Worm (Caenorhabditis elegans) whole organism, L4/young adult: Measurements from ENCODE around the gene let-767.

Source experiments
- W03F9.2 ChIP-seq: fragments of 150-350 bp; optimal IDR thresholded peaks from 2 replicates; lab custom pipeline; 2014; ENCODE audit warnings: missing biosample characterization, missing genetic modification characterization
- dao-5 ChIP-seq: sonication (generic microtip); optimal IDR thresholded peaks from 2 replicates; lab custom pipeline; 2016; ENCODE audit warnings: missing genotype, missing genetic modification characterization, moderate library complexity, missing compliant biosample characterization
- him-1 ChIP-seq: sonication (generic microtip); optimal IDR thresholded peaks from 2 replicates; lab custom pipeline; 2016; ENCODE audit warnings: missing genotype, missing genetic modification reagents, missing genetic modification characterization, missing compliant biosample characterization

DNA sequence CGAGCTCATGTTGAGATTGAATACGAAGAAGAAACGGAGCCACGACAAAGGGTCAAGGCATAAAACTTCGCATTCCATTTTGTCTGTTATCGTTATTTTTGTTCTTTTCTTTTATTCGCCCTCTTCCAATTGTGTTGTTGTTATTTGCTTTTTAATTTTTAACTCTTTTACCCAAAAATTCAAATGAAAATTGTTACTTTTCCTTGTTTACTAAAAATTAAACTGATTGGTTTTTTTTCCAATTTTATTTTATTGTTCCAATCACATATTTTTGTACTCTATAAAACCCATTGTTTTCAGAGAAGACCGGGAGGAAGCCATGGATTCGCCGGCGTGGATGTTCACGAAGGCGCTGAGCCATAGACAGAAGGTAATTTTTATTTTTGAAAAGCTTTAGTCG is 40.7 kb upstream of the let-767 start, which contains the start of gene C16A3.5:
- no peak for TF ChIP-seq dao-5 (tag; lab: Kevin White, UChicago)
- no peak for TF ChIP-seq him-1 (tag; lab: Kevin White, UChicago)
- TF ChIP-seq W03F9.2, result no peak
